Worm (Caenorhabditis elegans) whole organism, dauer: ENCODE measurements around the gene poml-1.

ENCODE experiments used
- unc-62 ChIP-seq: sonication (generic microtip); optimal IDR thresholded peaks from 2 replicates; lab custom pipeline; 2017; ENCODE audit warnings: missing biosample characterization, missing genetic modification reagents, missing genetic modification characterization

The poml-1 gene

DNA sequence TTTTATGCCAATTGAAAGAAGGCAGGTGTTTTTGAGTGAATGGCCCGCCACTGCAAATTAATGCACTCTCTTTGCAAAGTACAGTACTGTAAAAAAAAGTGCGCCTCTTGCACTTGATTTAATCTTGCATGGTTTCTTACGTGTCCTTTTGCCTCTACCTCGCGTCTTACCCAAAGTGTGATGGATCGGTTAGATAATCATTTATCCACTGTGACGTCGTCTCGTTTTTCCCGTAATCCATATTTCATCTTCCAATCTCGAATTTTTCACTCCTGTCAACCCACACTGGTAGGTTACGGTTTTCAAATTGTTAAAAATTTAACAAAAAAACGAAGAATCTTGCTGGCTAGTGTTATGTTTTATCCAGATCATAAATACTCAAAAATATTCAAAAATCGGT, 14.0 kb upstream of the poml-1 start:
- TF ChIP-seq unc-62: no peak

DNA sequence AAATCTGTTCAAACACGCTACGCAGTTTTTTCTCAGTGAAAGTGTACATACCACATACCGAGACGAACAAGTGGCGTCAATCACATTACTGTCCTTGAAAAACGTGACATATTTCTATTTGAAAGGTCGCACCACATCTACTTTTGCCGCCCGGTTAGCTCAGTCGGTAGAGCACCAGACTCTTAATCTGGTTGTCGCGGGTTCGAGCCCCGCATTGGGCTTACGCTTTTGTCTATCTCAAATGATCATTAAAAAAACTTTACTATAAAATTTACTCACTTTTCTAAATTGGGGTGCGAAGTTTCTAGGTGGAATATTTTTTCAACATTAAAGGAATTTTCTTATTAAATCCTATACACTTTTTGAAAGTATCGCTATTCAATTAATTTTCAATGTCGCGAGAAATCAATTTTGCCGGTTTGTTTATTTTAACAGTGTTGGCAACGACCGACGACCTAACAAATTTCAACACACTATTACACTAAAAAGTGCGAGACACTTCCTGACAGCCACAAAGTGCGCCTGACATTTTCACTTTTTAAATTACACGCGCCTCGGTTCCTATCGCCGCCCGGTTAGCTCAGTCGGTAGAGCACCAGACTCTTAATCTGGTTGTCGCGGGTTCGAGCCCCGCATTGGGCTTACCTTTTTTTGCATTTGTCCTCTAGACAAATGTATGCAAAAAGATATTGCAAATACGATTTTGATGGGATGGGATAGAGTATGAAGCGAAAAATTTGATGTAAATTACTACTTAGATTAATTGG, 7.7 kb upstream of the poml-1 start:
- no peak for TF ChIP-seq unc-62

DNA sequence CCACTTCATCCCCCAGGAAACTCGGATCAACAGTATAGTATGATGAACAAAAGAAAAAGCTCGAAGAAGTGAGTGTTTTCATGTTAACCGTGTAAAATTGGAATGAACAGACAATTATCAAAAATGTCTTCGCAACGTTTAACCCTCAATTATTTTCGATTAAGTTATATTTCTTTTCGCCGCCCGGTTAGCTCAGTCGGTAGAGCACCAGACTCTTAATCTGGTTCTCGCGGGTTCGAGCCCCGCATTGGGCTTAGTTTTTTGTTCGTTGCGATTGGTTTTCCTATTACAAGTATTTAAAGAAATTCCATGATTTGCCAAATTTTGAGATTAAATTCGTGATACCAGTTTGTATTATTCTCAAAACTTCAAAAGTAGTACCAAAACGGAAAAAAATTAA, 7.0 kb upstream of the poml-1 start:
- TF ChIP-seq unc-62: no peak

DNA sequence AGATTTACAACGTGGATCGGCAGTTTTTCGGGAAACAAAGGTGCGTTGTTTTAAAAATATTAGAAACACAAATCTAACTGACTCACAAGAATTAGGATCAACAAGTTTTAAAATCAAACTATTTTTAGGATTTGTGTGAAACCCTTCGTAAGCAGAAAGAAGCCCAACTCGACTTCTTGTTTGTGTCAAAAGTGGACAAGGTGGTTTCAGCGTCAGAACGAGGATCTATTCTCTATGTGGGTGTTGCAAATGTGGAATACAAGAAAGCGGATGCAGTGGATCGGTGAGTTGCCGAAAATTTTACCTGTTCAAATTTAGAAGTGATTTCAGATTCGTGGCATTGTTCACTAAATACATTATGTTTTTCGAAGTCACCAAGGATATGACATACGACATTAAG, 6.3 kb upstream of the poml-1 start:
- no peak for TF ChIP-seq unc-62

DNA sequence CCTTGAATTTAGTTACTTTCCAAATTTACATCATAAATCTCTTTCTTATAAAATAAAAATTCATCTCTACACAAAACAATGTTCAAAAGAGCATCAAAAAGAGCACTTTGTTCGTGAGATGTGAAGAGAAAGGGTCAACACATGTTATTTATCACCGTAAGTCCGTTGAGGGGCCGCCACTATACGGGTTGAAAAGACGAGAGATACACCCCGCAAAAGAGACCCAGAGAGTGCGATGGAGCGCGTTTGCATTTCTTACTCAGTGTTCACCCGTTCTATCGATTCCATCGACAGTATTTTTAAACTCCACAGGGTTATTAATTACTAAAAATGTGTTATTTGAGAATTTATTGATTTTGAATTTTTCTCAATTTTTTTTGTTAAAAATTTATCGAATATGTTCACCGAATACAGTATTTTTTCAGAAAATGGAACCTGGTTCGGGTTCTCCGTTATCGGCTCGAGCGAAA, 4.2 kb upstream of the poml-1 start, which contains the start of gene pix-1:
Gene pix-1, plus strand, starts transcription at position 420 of the 470 bp plus-strand sequence.
- no peak for TF ChIP-seq unc-62

DNA sequence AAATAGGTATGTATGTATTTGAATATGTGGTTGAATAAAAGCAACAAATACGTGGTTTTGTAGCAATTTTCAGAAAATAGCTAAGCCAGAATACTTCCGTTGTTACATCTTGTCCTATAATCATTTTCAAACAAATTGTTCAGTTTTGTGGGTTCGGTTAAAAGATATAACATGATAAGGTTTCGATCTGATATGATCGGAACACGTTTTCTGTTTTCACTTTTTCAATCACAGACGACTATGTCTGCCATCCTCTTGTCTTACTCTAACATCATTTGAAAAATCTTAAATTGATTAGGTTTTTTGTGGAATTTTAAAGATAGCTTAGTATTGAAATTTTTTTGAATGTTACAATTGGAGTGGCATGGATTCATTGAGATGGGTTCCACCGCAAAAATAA, 3.6 kb upstream of the poml-1 start:
- TF ChIP-seq unc-62: no peak

DNA sequence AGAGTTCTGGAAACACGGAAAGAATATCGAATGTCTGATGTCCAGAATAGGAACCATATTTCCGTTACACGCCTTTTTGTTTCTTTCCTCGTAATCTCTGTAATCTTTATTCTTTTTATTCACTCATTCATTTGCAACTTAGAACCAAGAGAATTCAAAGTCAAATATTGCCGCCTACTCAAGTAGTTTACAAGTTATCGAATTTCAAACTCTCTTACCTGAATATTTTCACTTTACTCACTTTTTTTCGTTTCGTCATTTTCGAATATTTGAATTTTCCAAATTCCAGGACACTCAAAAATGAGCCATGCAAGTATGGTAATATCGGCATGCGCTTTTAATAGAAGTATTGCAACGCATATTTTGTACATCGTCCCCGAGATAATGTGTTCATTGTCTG, 1.6 kb upstream of the poml-1 start, which contains the start of gene K11E4.6:
Gene K11E4.6, plus strand, starts transcription at position 301 of the 400 bp plus-strand sequence.
- TF ChIP-seq unc-62: no peak

DNA sequence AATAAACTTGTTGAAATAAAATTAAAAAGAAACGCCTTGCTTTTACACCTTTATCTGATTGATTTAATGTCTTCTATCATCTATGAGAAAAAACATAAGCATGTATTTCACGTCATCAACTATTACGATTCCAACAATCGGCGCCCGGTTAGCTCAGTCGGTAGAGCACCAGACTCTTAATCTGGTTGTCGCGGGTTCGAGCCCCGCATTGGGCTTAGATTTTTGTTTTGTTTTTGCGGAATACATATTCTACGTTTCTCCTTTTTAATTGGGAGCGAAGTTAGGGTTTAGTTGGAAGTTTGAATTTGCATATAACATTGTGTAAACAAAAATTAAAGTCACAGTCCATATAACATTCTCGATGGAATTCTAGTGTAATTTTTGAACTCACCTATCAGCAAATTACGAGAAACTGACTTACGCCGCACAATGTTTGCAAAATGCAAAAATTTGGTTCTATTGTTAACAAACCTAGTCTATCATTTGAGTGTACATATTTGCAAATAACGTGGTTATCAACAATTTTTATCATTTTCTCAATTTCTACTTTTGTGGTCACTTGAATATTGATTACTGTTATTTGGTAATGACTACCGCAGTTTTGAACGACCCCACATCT, 5.6 kb downstream of the poml-1 start, which contains the start of gene shc-3:
Gene shc-3, plus strand, starts transcription at position 484 of the 619 bp plus-strand sequence.
- no peak for TF ChIP-seq unc-62

DNA sequence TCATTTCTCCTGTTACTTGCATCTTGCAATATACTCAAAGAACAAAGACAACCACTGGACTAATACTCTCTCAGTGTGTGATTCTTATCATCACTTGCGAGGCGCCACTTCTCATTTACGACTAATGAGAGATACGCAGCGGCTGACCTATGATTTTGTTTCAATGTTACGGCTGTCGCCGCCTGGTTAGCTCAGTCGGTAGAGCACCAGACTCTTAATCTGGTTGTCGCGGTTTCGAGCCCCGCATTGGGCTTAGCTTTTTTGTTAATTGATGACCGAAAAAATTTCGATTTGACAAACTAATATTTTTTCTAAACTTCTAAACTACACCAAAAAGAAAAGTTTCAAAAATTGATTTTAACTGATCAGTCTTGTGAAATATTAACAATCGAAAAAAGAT, 6.4 kb downstream of the poml-1 start:
- TF ChIP-seq unc-62: no peak

DNA sequence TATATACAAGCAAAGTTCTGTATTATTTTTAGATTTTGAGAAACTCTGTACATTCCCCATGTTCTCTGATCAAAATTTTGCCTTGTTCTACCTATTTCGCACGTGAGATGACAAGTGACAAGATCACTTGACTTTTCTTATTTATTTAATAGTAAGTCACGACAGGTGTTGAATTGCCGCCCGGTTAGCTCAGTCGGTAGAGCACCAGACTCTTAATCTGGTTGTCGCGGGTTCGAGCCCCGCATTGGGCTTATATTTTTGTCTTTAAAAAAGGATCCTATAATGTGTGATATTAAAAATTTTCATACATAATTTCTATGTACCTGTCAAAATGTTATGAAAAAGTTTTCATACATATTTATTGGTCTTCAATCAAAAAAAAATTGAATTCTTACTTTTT, 8.0 kb downstream of the poml-1 start:
- TF ChIP-seq unc-62: no peak

DNA sequence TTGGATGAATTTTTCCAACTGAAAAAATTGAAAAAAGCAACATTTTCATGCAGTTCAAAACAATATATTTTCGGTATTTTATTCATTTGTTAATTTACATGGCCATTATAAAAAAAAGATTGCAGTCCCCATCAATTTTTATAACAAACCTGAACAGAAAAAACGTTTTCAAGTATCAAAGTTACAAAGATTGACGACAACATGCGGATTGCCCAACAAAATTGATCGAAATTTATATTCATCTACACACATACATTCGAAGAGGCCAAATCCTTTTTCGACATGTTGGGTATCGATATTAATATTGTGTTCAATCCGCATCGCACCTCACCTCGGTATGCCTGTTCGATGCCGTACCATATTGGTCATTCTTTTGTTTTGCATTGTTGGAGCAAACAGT, 8.9 kb downstream of the poml-1 start, which contains the start of gene K11E4.1:
Gene K11E4.1, plus strand, starts transcription at position 301 of the 400 bp plus-strand sequence.
- no peak for TF ChIP-seq unc-62

DNA sequence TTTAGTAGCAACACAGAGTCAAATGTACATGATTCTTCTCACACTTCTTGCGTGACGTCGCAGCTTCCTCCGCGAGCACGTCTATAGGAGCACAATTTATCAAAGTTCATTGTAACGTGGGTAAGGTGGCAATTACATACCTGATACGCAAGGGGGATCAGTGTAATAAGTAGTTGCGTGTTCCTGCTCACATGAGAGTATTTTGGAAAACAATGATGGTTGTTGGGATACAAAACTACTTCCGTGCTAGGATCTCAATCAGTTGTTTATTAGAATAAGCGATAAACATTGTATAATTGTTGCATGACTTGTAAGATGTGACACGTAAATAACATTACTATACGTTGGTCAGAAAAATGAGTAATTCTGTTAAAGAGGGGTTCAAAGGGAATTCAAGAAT, 9.7 kb downstream of the poml-1 start:
- no peak for TF ChIP-seq unc-62

DNA sequence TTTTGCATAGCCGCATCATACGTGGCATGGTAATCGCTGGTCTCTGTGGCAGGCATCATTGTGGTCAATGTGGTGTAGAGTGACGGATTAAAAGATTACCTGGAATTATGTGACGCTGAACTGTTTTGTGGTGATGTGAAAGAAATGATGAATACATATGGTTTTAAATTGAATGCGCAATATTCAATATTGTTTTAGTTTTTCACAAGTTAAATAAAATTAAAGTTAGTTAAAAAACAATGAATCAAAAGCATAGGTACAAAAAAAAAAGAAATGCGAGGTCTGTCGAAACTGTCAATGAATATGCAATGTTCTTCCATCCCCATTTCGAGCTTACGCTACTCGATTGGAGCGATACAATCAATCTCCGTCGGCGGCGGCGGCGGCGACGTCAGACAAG, 10.8 kb downstream of the poml-1 start, which contains the start of gene K02D3.2:
Gene K02D3.2, minus strand, starts transcription at position 101 of the 400 bp plus-strand sequence.
- no peak for TF ChIP-seq unc-62

DNA sequence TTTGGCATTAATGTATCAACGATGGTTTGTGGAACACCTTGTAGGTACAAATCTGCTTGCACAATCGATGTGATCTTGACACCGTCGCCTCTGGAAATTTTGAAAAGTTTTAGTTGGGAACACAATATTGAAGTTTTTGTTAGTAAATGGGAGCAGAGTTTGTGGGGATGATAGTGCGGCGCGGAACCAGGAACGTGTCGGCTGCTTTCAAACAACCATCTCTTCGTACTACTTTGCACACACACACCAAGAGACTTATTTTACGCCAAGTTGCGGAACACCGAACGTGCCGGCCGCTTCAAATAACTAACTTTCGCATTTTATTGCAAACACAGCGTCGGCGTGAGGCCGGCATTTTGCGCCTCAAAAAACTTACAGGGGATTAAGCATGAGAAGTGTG, 13.7 kb downstream of the poml-1 start:
- TF ChIP-seq unc-62: no peak

DNA sequence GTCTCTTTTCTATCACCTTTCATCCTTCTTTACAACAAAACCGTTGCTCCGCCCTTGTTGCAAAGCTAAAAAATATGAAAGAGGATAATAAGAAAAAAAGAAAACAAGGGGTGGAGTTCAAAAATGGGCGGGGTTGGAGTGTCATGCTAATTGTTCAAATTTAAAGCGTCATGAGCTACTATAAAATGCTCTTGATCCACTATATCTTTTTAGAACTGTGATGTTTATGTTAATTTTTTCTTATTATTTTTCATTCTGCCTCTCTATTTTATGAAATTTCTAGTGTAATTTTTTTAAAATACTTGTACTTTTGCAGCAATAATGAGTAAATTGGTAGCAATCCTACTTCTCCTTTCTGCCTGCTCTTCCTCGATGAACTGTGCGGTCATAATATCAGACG, 16.1 kb downstream of the poml-1 start, which contains the start of gene K02D3.1:
Gene K02D3.1, plus strand, starts transcription at position 301 of the 400 bp plus-strand sequence.
- no peak for TF ChIP-seq unc-62

DNA sequence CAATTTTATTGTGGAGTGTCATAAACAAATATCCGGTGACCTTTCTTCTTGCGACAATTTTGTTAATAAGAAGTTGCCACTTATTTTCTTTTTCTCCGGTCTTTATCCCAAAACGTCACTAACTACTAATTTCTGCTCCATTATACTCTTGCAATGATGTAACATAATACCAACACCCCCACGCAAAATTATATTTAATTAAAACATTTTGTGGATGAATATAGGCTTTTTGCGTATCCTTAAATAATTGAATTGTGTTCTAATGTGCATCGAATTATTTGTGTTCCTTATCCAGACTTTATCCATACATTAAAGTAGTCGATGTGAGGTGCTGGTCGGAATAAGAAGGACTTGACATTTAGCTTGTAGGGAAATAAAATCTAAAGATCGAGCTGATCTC, 19.8 kb downstream of the poml-1 start:
- TF ChIP-seq unc-62: no peak

DNA sequence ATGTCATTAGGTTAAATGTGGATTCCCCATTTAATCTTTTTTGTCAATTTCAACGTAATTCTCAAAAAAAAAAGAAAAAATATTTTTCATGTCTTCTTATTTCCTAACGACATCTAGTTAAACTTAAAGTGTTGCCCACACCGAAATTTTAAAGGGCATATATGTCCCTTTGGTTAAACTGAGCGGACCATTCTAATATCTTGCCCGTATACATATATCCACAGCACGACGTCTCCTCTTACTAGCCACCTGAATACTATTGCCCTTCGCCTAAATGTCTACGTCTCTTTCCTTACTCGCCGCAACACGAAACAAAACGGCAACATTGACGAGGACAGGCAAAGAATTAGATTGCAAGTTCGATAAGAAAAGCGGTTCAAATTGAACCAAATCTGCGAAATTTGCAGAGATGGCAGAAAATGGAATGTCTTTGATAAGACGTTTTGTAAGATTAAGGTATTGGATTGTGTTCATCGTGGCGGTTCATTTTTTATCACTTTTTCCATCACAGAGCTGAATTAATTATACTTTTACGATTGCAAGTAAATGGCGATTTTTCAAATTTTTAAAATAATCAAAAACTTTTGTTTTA, 22.0 kb downstream of the poml-1 start:
- TF ChIP-seq unc-62: peak; percentile 53
